Worm (Caenorhabditis elegans) whole organism, late embryonic: ENCODE measurements around the gene C09E8.6.

Experiments used
- ama-1 ChIP-seq: fragments of 150-350 bp; optimal IDR thresholded peaks from 2 replicates; lab custom pipeline; 2014
- che-1 ChIP-seq: sonication (generic microtip); optimal IDR thresholded peaks from 2 replicates; lab custom pipeline; 2016; ENCODE audit warnings: mild to moderate bottlenecking, missing genetic modification characterization, missing compliant biosample characterization
- ets-4 ChIP-seq: sonication (generic microtip); optimal IDR thresholded peaks from 2 replicates; lab custom pipeline; 2016; ENCODE audit warnings: missing genetic modification characterization, missing compliant biosample characterization
- fkh-10 ChIP-seq: fragments of 150-350 bp; optimal IDR thresholded peaks from 2 replicates; lab custom pipeline; 2014; ENCODE audit warnings: missing biosample characterization, missing genetic modification reagents, missing genetic modification characterization

DNA sequence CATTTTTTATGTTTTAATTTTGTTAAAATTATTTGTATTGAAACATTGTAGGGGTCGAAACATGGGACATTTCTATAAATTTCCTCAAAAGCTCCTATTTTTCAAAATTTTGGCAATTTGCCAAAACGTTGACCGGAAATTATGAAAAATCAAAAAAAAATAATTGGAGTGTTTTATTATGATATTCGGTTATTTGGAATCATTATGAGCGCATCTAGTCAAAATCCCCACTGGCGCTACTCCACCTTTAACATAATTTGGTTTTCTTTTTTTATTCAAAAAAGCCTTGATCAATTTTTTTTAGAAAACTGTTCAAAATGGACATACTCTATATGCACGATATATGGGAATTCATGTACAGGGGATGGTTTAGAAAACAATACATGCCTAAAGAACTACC lies 49.0 kb downstream of the C09E8.6 start, which contains the start of gene W04H10.2:
- TF ChIP-seq fkh-10 (GFP tag; lab: Kevin White, UChicago) = no peak
- no peak for TF ChIP-seq ets-4 (tag; lab: Kevin White, UChicago)
- no peak for TF ChIP-seq ama-1 (lab: Kevin White, UChicago)
- no peak for TF ChIP-seq che-1 (tag; lab: Kevin White, UChicago)
